Fruit fly (Drosophila melanogaster) whole organism, embryonic: ENCODE data around the gene CG2955.

ENCODE experiments used
- Aef1 ChIP-seq: fragments of 200-800 bp; sonication (Bioruptor generic); IDR thresholded peaks from 3 replicates; pipeline ENCODE4 v1.3.6; 2022; ENCODE audit warnings: missing biosample characterization, missing genetic modification characterization
- CG11723 ChIP-seq: fragments of 200-800 bp; sonication (Bioruptor generic); optimal IDR thresholded peaks from 2 replicates; lab custom pipeline; 2017; ENCODE audit warnings: missing biosample characterization, mild to moderate bottlenecking, missing genetic modification characterization
- CG12769 ChIP-seq: fragments of 200-800 bp; sonication (Bioruptor generic); optimal IDR thresholded peaks from 2 replicates; lab custom pipeline; 2019; ENCODE audit warnings: missing biosample characterization, mild to moderate bottlenecking, missing genetic modification characterization, moderate library complexity
- CG15479 ChIP-seq: fragments of 200-800 bp; sonication (Bioruptor generic); optimal IDR thresholded peaks from 3 replicates; lab custom pipeline; 2019; ENCODE audit warnings: missing biosample characterization, mild to moderate bottlenecking, missing genetic modification characterization, moderate library complexity
- CG17328 ChIP-seq: fragments of 200-800 bp; sonication (Bioruptor generic); IDR thresholded peaks from 2 replicates; pipeline ENCODE4 v1.3.6; 2022; ENCODE audit warnings: missing biosample characterization, missing genetic modification characterization
- CG2129 ChIP-seq: fragments of 200-800 bp; sonication (Bioruptor generic); IDR thresholded peaks from 2 replicates; pipeline ENCODE4 v1.3.6; 2022; ENCODE audit warnings: missing biosample characterization, missing genetic modification characterization; ENCODE audit not compliant: partially characterized antibody
- CG31365 ChIP-seq: fragments of 200-800 bp; sonication (Bioruptor generic); optimal IDR thresholded peaks from 2 replicates; lab custom pipeline; 2018; ENCODE audit warnings: missing biosample characterization, mild to moderate bottlenecking, missing genetic modification characterization
- CG32767 ChIP-seq: fragments of 200-800 bp; sonication (Bioruptor generic); IDR thresholded peaks from 2 replicates; pipeline ENCODE4 v1.3.6; 2022; ENCODE audit warnings: missing biosample characterization, missing genetic modification characterization
- CG4404 ChIP-seq: fragments of 200-800 bp; sonication (Bioruptor generic); IDR thresholded peaks from 2 replicates; pipeline ENCODE4 v1.3.6; 2022; ENCODE audit warnings: missing biosample characterization, missing genetic modification characterization
- CG5953 ChIP-seq: fragments of 200-800 bp; sonication (Bioruptor generic); IDR thresholded peaks from 2 replicates; pipeline ENCODE4 v1.3.6; 2022; ENCODE audit warnings: missing biosample characterization, missing genetic modification characterization
- CG6813 ChIP-seq: fragments of 200-800 bp; sonication (Bioruptor generic); optimal IDR thresholded peaks from 2 replicates; lab custom pipeline; 2017; ENCODE audit warnings: missing biosample characterization, missing genetic modification characterization, mild to moderate bottlenecking, moderate library complexity, missing genetic modification reagents
- CG7745 ChIP-seq: fragments of 200-800 bp; sonication (Bioruptor generic); optimal IDR thresholded peaks from 2 replicates; lab custom pipeline; 2018; ENCODE audit warnings: missing biosample characterization, mild to moderate bottlenecking, missing genetic modification characterization, moderate library complexity
- D19A ChIP-seq: fragments of 200-800 bp; optimal IDR thresholded peaks from 3 replicates; lab custom pipeline; 2019; ENCODE audit warnings: missing biosample characterization, mild to moderate bottlenecking, missing genetic modification characterization, moderate library complexity
- Ets65A ChIP-seq: fragments of 200-800 bp; sonication (Bioruptor generic); peaks from one replicate; lab custom pipeline; 2016; ENCODE audit warnings: missing biosample characterization, missing genetic modification characterization
- Hr78 ChIP-seq, 2 experiments: fragments of 200-800 bp in 1 of 2; fragments of >200 bp in 1 of 2; sonication (Bioruptor generic) in 1 of 2; optimal IDR thresholded peaks; 2 replicates each; lab custom pipeline; 2017 to 2019; ENCODE audit warnings: missing biosample characterization in 2 of 2, missing genetic modification characterization in 2 of 2, mild to moderate bottlenecking in 1 of 2, moderate library complexity in 1 of 2
- Jarid2 ChIP-seq: fragments of 200-800 bp; sonication (Bioruptor generic); optimal IDR thresholded peaks from 3 replicates; lab custom pipeline; 2017; ENCODE audit warnings: mild to moderate bottlenecking, missing biosample characterization, missing genetic modification reagents, missing genetic modification characterization
- Meics ChIP-seq: fragments of 200-800 bp; sonication (Bioruptor generic); optimal IDR thresholded peaks from 2 replicates; lab custom pipeline; 2017; ENCODE audit warnings: missing biosample characterization, mild to moderate bottlenecking, missing genetic modification characterization
- Mrtf ChIP-seq: fragments of 200-800 bp; sonication (Bioruptor generic); IDR thresholded peaks from 3 replicates; pipeline ENCODE4 v1.3.6; 2022; ENCODE audit warnings: missing biosample characterization, missing genetic modification characterization
- Nf-YC ChIP-seq: fragments of 200-800 bp; optimal IDR thresholded peaks from 3 replicates; lab custom pipeline; 2019; ENCODE audit warnings: missing biosample characterization, mild to moderate bottlenecking, missing genetic modification characterization, moderate library complexity
- NfI ChIP-seq: fragments of 200-800 bp; sonication (Bioruptor generic); optimal IDR thresholded peaks from 3 replicates; lab custom pipeline; 2018; ENCODE audit warnings: missing biosample characterization, mild to moderate bottlenecking, missing genetic modification characterization, moderate library complexity
- Oli ChIP-seq: fragments of 200-800 bp; sonication (Bioruptor generic); optimal IDR thresholded peaks from 2 replicates; lab custom pipeline; 2018; ENCODE audit warnings: missing biosample characterization, mild to moderate bottlenecking, missing genetic modification characterization, moderate library complexity
- Pdp1 ChIP-seq, 2 experiments: fragments of 200-800 bp; sonication (Bioruptor generic); optimal IDR thresholded peaks; 3 replicates each; lab custom pipeline; 2016; ENCODE audit warnings: missing biosample characterization in 2 of 2, missing genetic modification characterization in 2 of 2, mild to moderate bottlenecking in 1 of 2, moderate library complexity in 1 of 2
- Usf ChIP-seq: fragments of 200-800 bp; sonication (Bioruptor generic); optimal IDR thresholded peaks from 2 replicates; lab custom pipeline; 2017; ENCODE audit warnings: missing genotype, missing biosample characterization, missing genetic modification characterization
- ara ChIP-seq: fragments of 200-800 bp; sonication (Bioruptor generic); IDR thresholded peaks from 2 replicates; pipeline ENCODE4 v1.3.6; 2022; ENCODE audit warnings: missing biosample characterization, missing genetic modification characterization
- bigmax ChIP-seq: fragments of 200-800 bp; sonication (Bioruptor generic); optimal IDR thresholded peaks from 2 replicates; lab custom pipeline; 2018; ENCODE audit warnings: missing biosample characterization, mild to moderate bottlenecking, missing genetic modification characterization
- crp ChIP-seq, 2 experiments: fragments of 200-800 bp; sonication (Bioruptor generic); optimal IDR thresholded peaks; 2 replicates in 1 of 2; 3 replicates in 1 of 2; lab custom pipeline; 2017; ENCODE audit warnings: missing biosample characterization in 2 of 2, missing genetic modification characterization in 2 of 2, mild to moderate bottlenecking in 1 of 2, moderate library complexity in 1 of 2
- dysf ChIP-seq: fragments of 200-800 bp; sonication (Bioruptor generic); IDR thresholded peaks from 3 replicates; pipeline ENCODE4 v1.3.6; 2022; ENCODE audit warnings: missing biosample characterization, missing genetic modification characterization
- fd64A ChIP-seq: fragments of 200-800 bp; sonication (Bioruptor generic); optimal IDR thresholded peaks from 3 replicates; lab custom pipeline; 2018; ENCODE audit warnings: missing biosample characterization, mild to moderate bottlenecking, missing genetic modification characterization
- gce ChIP-seq: fragments of 200-800 bp; sonication (Bioruptor generic); IDR thresholded peaks from 3 replicates; pipeline ENCODE4 v1.3.6; 2022; ENCODE audit warnings: missing biosample characterization, missing genetic modification characterization
- gem ChIP-seq: fragments of 200-800 bp; sonication (Bioruptor generic); optimal IDR thresholded peaks from 2 replicates; lab custom pipeline; 2019; ENCODE audit warnings: missing biosample characterization, mild to moderate bottlenecking, missing genetic modification characterization, moderate library complexity
- grn ChIP-seq: fragments of 200-800 bp; sonication (Bioruptor generic); optimal IDR thresholded peaks from 3 replicates; lab custom pipeline; 2017; ENCODE audit warnings: missing biosample characterization, missing genetic modification characterization
- gro ChIP-seq: fragments of 200-800 bp; sonication (Bioruptor generic); optimal IDR thresholded peaks from 2 replicates; lab custom pipeline; 2016; ENCODE audit warnings: missing biosample characterization, missing genetic modification characterization
- gsb-n ChIP-seq: fragments of 200-800 bp; sonication (Bioruptor generic); optimal IDR thresholded peaks from 3 replicates; lab custom pipeline; 2018; ENCODE audit warnings: missing biosample characterization, mild to moderate bottlenecking, missing genetic modification characterization
- hb ChIP-seq: fragments of 200-800 bp; sonication (Bioruptor generic); IDR thresholded peaks from 3 replicates; pipeline ENCODE4 v1.3.6; 2022; ENCODE audit warnings: missing biosample characterization, missing genetic modification characterization; ENCODE audit not compliant: partially characterized antibody
- lilli ChIP-seq: fragments of 200-800 bp; sonication (Bioruptor generic); optimal IDR thresholded peaks from 3 replicates; lab custom pipeline; 2016; ENCODE audit warnings: missing biosample characterization, missing genetic modification characterization
- lov ChIP-seq, 2 experiments: fragments of 200-800 bp in 1 of 2; fragments of >200 bp in 1 of 2; sonication (Bioruptor generic) in 1 of 2; IDR thresholded peaks in 1 of 2; optimal IDR thresholded peaks in 1 of 2; 2 replicates in 1 of 2; 3 replicates in 1 of 2; pipeline versions ENCODE4 v1.3.6 to Lab custom; 2017 to 2022; ENCODE audit warnings: missing biosample characterization in 1 of 2, missing genetic modification characterization in 1 of 2
- repo ChIP-seq: fragments of 200-800 bp; sonication (Bioruptor generic); optimal IDR thresholded peaks from 2 replicates; lab custom pipeline; 2016; ENCODE audit warnings: missing biosample characterization, missing genetic modification characterization
- rib ChIP-seq: fragments of 200-800 bp; sonication (Bioruptor generic); IDR thresholded peaks from 2 replicates; pipeline ENCODE4 v1.3.6; 2022; ENCODE audit warnings: missing biosample characterization, missing genetic modification characterization
- sim ChIP-seq: fragments of 200-800 bp; sonication (Bioruptor generic); IDR thresholded peaks from 2 replicates; pipeline ENCODE4 v1.3.6; 2022; ENCODE audit warnings: missing biosample characterization, missing genetic modification characterization
- slbo ChIP-seq: fragments of 200-800 bp; sonication (Bioruptor generic); IDR thresholded peaks from 2 replicates; pipeline ENCODE4 v1.3.6; 2022; ENCODE audit warnings: missing biosample characterization, missing genetic modification characterization
- tna ChIP-seq: fragments of 200-800 bp; sonication (Bioruptor generic); IDR thresholded peaks from 2 replicates; pipeline ENCODE4 v1.3.6; 2022; ENCODE audit warnings: missing biosample characterization, missing genetic modification characterization; ENCODE audit not compliant: partially characterized antibody
- toy ChIP-seq: fragments of 200-800 bp; sonication (Bioruptor generic); IDR thresholded peaks from 2 replicates; pipeline ENCODE4 v1.3.6; 2022; ENCODE audit warnings: missing biosample characterization, missing genetic modification characterization
- zf30C ChIP-seq: fragments of 200-800 bp; sonication (Bioruptor generic); optimal IDR thresholded peaks from 3 replicates; lab custom pipeline; 2018; ENCODE audit warnings: missing biosample characterization, mild to moderate bottlenecking, missing genetic modification characterization

Gene CG2955

DNA sequence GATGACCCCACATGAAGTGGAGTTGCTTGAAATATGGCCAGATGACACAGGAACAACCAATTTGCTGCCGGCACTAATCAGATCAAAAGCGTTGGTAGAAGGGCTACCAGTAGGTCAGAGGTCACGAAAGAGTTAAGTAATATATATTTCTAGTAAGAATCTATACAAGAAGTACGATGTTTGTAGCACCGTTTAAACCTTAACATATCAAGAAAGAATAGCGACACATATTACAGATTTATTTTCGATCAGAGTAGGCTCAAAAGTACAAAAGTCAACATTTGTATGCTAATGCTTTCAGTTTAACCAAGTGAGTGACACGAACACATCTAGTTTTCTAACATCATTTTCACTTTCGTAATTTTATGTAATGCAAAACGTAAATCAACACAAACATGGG, at the start of gene CG2955:
Gene CG2955 (plus strand): TSS at position 301 of the 400 bp plus-strand sequence.
- TF ChIP-seq CG7745: no peak
- TF ChIP-seq gro (GFP tag; lab: Kevin White, UChicago): no peak
- TF ChIP-seq grn (GFP tag; lab: Kevin White, UChicago): no peak
- TF ChIP-seq D19A (tag; lab: Kevin White, UChicago): no peak
- TF ChIP-seq sim (GFP tag; lab: Robert Waterston, UW): no peak
- TF ChIP-seq Hr78 (GFP tag; optimal IDR thresholded peaks at IDR 0.05; lab: Kevin White, UChicago): no peak
- no peak for TF ChIP-seq Meics (GFP tag; lab: Kevin White, UChicago)

DNA sequence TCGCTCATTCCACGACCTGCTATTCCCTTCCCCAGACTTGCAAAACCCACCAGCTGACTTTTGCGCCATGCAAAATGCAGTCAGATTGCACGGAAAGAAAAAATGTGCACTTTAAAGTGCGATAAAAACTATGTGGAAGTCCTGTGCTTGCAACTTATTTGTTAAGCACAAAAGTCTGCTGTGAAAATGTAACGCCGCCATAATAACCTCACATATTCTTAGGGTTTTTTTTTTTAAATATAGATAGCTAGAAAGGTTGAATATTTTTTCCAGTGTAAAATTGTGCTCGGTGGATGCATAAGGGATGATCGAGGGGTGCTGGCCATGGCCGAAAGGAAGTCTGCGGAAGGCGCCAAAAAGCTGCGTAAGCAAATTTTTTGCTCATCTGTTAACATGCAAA, 38.9 kb upstream of the CG2955 start:
- TF ChIP-seq CG6813 (GFP tag; lab: Kevin White, UChicago) (no peak), bigmax (no peak), gem (tag; lab: Kevin White, UChicago) (peak; percentile 19), slbo (GFP tag; lab: Robert Waterston, UW) (peak; percentile 16; the same call in 1 of the 2 replicates), zf30C (GFP tag; lab: Kevin White, UChicago) (peak; percentile 64), gce (GFP tag; lab: Robert Waterston, UW) (0 out of 3 replicates have a peak, but pooled peaks have one; percentile 22)
- TF ChIP-seq, all 482 proteins: peak for 4

DNA sequence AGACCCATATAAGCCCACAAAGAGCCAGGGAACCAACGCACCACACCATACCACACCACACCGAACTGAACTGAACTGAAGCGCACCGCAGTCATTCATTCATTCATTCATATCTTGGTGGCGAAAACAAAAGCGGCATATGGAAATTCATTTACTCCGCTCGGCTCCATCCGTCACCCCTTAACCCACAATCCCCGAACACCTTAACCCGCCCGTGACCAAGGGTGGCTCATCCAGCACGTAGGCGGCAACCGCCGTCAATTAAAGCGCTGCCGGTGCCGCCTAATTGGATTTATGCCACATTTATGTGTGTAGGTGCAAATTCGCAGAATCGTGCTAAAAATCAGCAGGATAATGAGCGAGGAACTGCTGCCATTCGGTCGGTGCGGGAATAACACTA, 32.4 kb upstream of the CG2955 start:
- TF ChIP-seq Ets65A (GFP tag; lab: Kevin White, UChicago) (peak; percentile 84), ara (GFP tag; lab: Robert Waterston, UW) (0 out of 2 replicates have a peak, but pooled peaks have one; percentile 17), lov (optimal IDR thresholded peaks at IDR 0.05; lab: Kevin White, UChicago) (no peak), lov (GFP tag; IDR thresholded peaks at IDR 0.05; lab: Robert Waterston, UW) (0 out of 3 replicates have a peak, but pooled peaks have one; percentile 8), crp (GFP tag; optimal IDR thresholded peaks at IDR 0.05; lab: Kevin White, UChicago) (no peak)
- TF ChIP-seq, all 482 proteins: peak for 3

DNA sequence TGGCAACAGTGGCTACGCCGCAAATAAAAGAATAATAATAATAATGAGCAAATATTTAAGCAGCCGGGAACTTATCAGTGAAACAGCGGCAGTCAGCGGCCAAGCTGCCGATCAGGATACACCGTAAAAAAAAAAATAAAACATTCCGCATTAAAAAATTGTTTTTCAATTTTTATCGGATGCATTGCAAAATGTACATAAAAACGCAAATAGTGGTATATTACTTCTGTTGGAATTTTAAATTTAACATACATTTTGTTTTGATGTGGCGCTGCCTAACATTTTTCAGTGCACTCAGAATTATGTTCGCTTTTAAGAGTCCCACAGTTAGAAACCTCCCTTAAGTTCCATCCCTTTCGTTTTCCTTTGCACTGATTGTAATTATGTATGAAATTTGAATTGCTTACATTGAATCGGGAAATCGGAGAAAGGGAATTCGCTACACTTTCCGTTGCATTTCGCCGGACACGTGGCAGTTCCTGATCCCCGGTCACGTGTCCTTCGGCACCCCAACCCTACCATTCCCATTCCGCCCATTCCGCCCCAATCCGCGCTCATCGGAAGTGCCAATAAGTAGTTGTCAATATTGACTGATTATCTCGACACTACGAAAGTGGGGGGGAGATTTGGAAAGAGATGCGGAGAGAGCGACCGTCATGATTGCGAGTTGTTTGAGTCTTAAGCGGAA, 30.0 kb upstream of the CG2955 start:
- TF ChIP-seq CG2129: no peak
- TF ChIP-seq tna: no peak
- peak; percentile 59 for TF ChIP-seq NfI (GFP tag; lab: Kevin White, UChicago)
- TF ChIP-seq toy: peak; percentile 53; the same call in 1 of the 2 replicates
- TF ChIP-seq fd64A: peak; percentile 54
- peak; percentile 23 for TF ChIP-seq Usf (GFP tag; lab: Kevin White, UChicago)
- TF ChIP-seq Nf-YC (tag; lab: Kevin White, UChicago): peak; percentile 48
- no peak for TF ChIP-seq rib (GFP tag; lab: Robert Waterston, UW)
- TF ChIP-seq CG12769 (tag; lab: Kevin White, UChicago): peak; percentile 63
- peak; percentile 75 for TF ChIP-seq lilli (GFP tag; lab: Kevin White, UChicago)
- TF ChIP-seq hb (GFP tag; lab: Robert Waterston, UW): no peak
- TF ChIP-seq CG5953: peak; percentile 69
- no peak for TF ChIP-seq CG15479 (GFP tag; lab: Kevin White, UChicago)
- peak; percentile 64 for TF ChIP-seq CG11723 (GFP tag; lab: Kevin White, UChicago)
- peak; percentile 75 for TF ChIP-seq Oli (tag; lab: Kevin White, UChicago)
- TF ChIP-seq gsb-n (tag; lab: Kevin White, UChicago): peak; percentile 95
- TF ChIP-seq CG17328 (GFP tag; lab: Robert Waterston, UW): peak; percentile 87
- TF ChIP-seq CG31365 (tag; lab: Kevin White, UChicago): peak; percentile 57
- TF ChIP-seq Mrtf: peak; percentile 71
- TF ChIP-seq repo (GFP tag; lab: Kevin White, UChicago): peak; percentile 48
- TF ChIP-seq Jarid2 (GFP tag; lab: Kevin White, UChicago): peak; percentile 52
- peak; percentile 79 for TF ChIP-seq CG4404 (GFP tag; lab: Robert Waterston, UW)
- peak; percentile 82 for TF ChIP-seq dysf (GFP tag; lab: Robert Waterston, UW)
- peak; percentile 50; the same call in 2 of the 3 replicates for TF ChIP-seq Aef1 (GFP tag; lab: Robert Waterston, UW)
- TF ChIP-seq CG32767 (GFP tag; lab: Robert Waterston, UW): peak; percentile 64
- TF ChIP-seq Pdp1 (GFP tag; optimal IDR thresholded peaks at IDR 0.05; lab: Kevin White, UChicago): peak in 1 of 2 experiments; percentile 79
